Fruit fly (Drosophila melanogaster): ENCODE measurements around the gene DIP-epsilon.

The DIP-epsilon gene

dm6 chr2L:6455955-6456599 is 45.0 kb upstream of the DIP-epsilon start, which contains the start of gene frj (continued):
- TF ChIP-seq pho (GFP tag; optimal IDR thresholded peaks at IDR 0.05) (peak; percentile 72), CG10462 (GFP tag; optimal IDR thresholded peaks at IDR 0.05) (peak; percentile 29), hkb (optimal IDR thresholded peaks at IDR 0.05) (peak; percentile 55), hkb (GFP tag; IDR thresholded peaks at IDR 0.05) (peak; percentile 28; the same call in 1 of the 2 replicates), inv (GFP tag; IDR thresholded peaks at IDR 0.05; ENCODE audit: partially characterized antibody) (peak; percentile 52; the same call in 1 of the 2 replicates), CG12299 (tag; optimal IDR thresholded peaks at IDR 0.05) (peak; percentile 62), CG10267 (tag; optimal IDR thresholded peaks at IDR 0.05) (peak; percentile 69), HmgD (GFP tag; optimal IDR thresholded peaks at IDR 0.05) (peak; percentile 76), CG8359 (GFP tag; optimal IDR thresholded peaks at IDR 0.05; ENCODE audit: borderline replicate concordance) (no peak), scrt (GFP tag; optimal IDR thresholded peaks at IDR 0.05) (no peak), ken (GFP tag; IDR thresholded peaks at IDR 0.05) (peak; percentile 74; the same call in 2 of the 3 replicates), Rx (GFP tag; IDR thresholded peaks at IDR 0.05) (peak; percentile 56), CG17385 (GFP tag; optimal IDR thresholded peaks at IDR 0.05) (peak; percentile 10), CG9932 (GFP tag; IDR thresholded peaks at IDR 0.05) (peak; percentile 77), CG11247 (GFP tag; IDR thresholded peaks at IDR 0.05) (peak; percentile 56), CG6689 (GFP tag; IDR thresholded peaks at IDR 0.05) (peak; percentile 51), CG6272 (GFP tag; IDR thresholded peaks at IDR 0.05) (peak; percentile 52), Hsf (GFP tag; optimal IDR thresholded peaks at IDR 0.05) (peak; percentile 79), wek (GFP tag; optimal IDR thresholded peaks at IDR 0.05) (no peak), CG6254 (GFP tag; optimal IDR thresholded peaks at IDR 0.05) (peak; percentile 10), CG1832 (GFP tag; optimal IDR thresholded peaks at IDR 0.05) (no peak), slbo (GFP tag; IDR thresholded peaks at IDR 0.05) (peak; percentile 84), bigmax (GFP tag; optimal IDR thresholded peaks at IDR 0.05) (no peak), pfk (GFP tag; optimal IDR thresholded peaks at IDR 0.05) (no peak), CG30431 (GFP tag; optimal IDR thresholded peaks at IDR 0.05) (peak; percentile 51), sc (optimal IDR thresholded peaks at IDR 0.05) (no peak), sc (GFP tag; optimal IDR thresholded peaks at IDR 0.05) (no peak), CG16779 (GFP tag; IDR thresholded peaks at IDR 0.05) (no peak), CG12104 (GFP tag; optimal IDR thresholded peaks at IDR 0.05) (peak; percentile 43), CG13123 (GFP tag; optimal IDR thresholded peaks at IDR 0.05) (peak; percentile 33), CG8478 (optimal IDR thresholded peaks at IDR 0.05) (no peak), CG7745 (tag; optimal IDR thresholded peaks at IDR 0.05) (no peak), Antp (GFP tag; optimal IDR thresholded peaks at IDR 0.05) (peak; percentile 79), CG8388 (GFP tag; optimal IDR thresholded peaks at IDR 0.05) (peak; percentile 45), otp (GFP tag; IDR thresholded peaks at IDR 0.05) (peak; percentile 67; the same call in 2 of the 3 replicates), Asciz (GFP tag; optimal IDR thresholded peaks at IDR 0.05) (no peak), mld (GFP tag; IDR thresholded peaks at IDR 0.05; ENCODE audit: partially characterized antibody) (no peak), CG15514 (GFP tag; optimal IDR thresholded peaks at IDR 0.05) (peak; percentile 68), gcm (GFP tag; optimal IDR thresholded peaks at IDR 0.05) (peak; percentile 10), sima (GFP tag; optimal IDR thresholded peaks at IDR 0.05) (no peak)
